Fruit fly (Drosophila melanogaster) whole organism, embryonic: ENCODE measurements around the gene mRpL50.

ENCODE experiments used
- Ada2b ChIP-seq: fragments of 200-800 bp; sonication (Bioruptor generic); IDR thresholded peaks from 2 replicates; pipeline ENCODE4 v1.3.6; 2022; ENCODE audit warnings: missing biosample characterization, missing genetic modification characterization
- Bteb2 ChIP-seq: fragments of 200-800 bp; sonication (Bioruptor generic); optimal IDR thresholded peaks from 2 replicates; lab custom pipeline; 2016; ENCODE audit warnings: missing biosample characterization, missing genetic modification characterization
- CG10267 ChIP-seq: fragments of 200-800 bp; sonication (Bioruptor generic); optimal IDR thresholded peaks from 2 replicates; lab custom pipeline; 2018; ENCODE audit warnings: missing biosample characterization, mild to moderate bottlenecking, missing genetic modification characterization, moderate library complexity
- CG10654 ChIP-seq: fragments of 200-800 bp; sonication (Bioruptor generic); optimal IDR thresholded peaks from 2 replicates; lab custom pipeline; 2016; ENCODE audit warnings: missing biosample characterization, missing genetic modification characterization
- CG13296 ChIP-seq: fragments of 200-800 bp; sonication (Bioruptor generic); optimal IDR thresholded peaks from 3 replicates; lab custom pipeline; 2018; ENCODE audit warnings: missing biosample characterization, mild to moderate bottlenecking, missing genetic modification characterization
- CG14050 ChIP-seq: fragments of 200-800 bp; sonication (Bioruptor generic); IDR thresholded peaks from 3 replicates; pipeline ENCODE4 v1.3.6; 2022; ENCODE audit warnings: missing biosample characterization, missing genetic modification characterization
- CG14860 ChIP-seq: fragments of 200-800 bp; sonication (Bioruptor generic); IDR thresholded peaks from 3 replicates; pipeline ENCODE4 v1.3.6; 2022; ENCODE audit warnings: missing biosample characterization, missing genetic modification characterization; ENCODE audit not compliant: partially characterized antibody
- CG1602 ChIP-seq: fragments of 200-800 bp; sonication (Bioruptor generic); optimal IDR thresholded peaks from 3 replicates; lab custom pipeline; 2016; ENCODE audit warnings: missing biosample characterization, missing genetic modification characterization
- CG17186 ChIP-seq: fragments of 200-800 bp; sonication (Bioruptor generic); optimal IDR thresholded peaks from 3 replicates; lab custom pipeline; 2017; ENCODE audit warnings: missing biosample characterization, missing genetic modification reagents, missing genetic modification characterization
- CG18476 ChIP-seq: fragments of 200-800 bp; sonication (Bioruptor generic); optimal IDR thresholded peaks from 2 replicates; lab custom pipeline; 2016; ENCODE audit warnings: missing biosample characterization, mild to moderate bottlenecking, missing genetic modification characterization
- CG2889 ChIP-seq: fragments of 200-800 bp; sonication (Bioruptor generic); IDR thresholded peaks from 3 replicates; pipeline ENCODE4 v1.3.6; 2022; ENCODE audit warnings: missing biosample characterization, missing genetic modification characterization
- CG31388 ChIP-seq: fragments of 200-800 bp; sonication (Bioruptor generic); optimal IDR thresholded peaks from 2 replicates; lab custom pipeline; 2016; ENCODE audit warnings: missing biosample characterization, missing genetic modification characterization
- CG34224 ChIP-seq: fragments of 200-800 bp; sonication (Bioruptor generic); IDR thresholded peaks from 3 replicates; pipeline ENCODE4 v1.3.6; 2022; ENCODE audit warnings: missing biosample characterization, missing genetic modification characterization; ENCODE audit not compliant: partially characterized antibody
- CG3838 ChIP-seq: fragments of 200-800 bp; sonication (Bioruptor generic); optimal IDR thresholded peaks from 3 replicates; lab custom pipeline; 2016; ENCODE audit warnings: missing biosample characterization, missing genetic modification characterization
- CG3995 ChIP-seq: fragments of 200-800 bp; sonication (Bioruptor generic); optimal IDR thresholded peaks from 3 replicates; lab custom pipeline; 2016; ENCODE audit warnings: missing biosample characterization, missing genetic modification characterization
- CG5245 ChIP-seq: fragments of 200-800 bp; sonication (Bioruptor generic); optimal IDR thresholded peaks from 3 replicates; lab custom pipeline; 2016; ENCODE audit warnings: missing biosample characterization, missing genetic modification characterization
- CG7987 ChIP-seq: fragments of 200-800 bp; sonication (Bioruptor generic); optimal IDR thresholded peaks from 2 replicates; lab custom pipeline; 2018; ENCODE audit warnings: missing biosample characterization, mild to moderate bottlenecking, missing genetic modification characterization, moderate library complexity
- CG8290 ChIP-seq, 3 experiments: fragments of 200-800 bp; sonication (Bioruptor generic); optimal IDR thresholded peaks; 2 replicates each; lab custom pipeline; 2016 to 2019; ENCODE audit warnings: missing biosample characterization in 3 of 3, missing genetic modification characterization in 3 of 3, mild to moderate bottlenecking in 2 of 3, moderate library complexity in 1 of 3
- CG9215 ChIP-seq: fragments of 200-800 bp; sonication (Bioruptor generic); IDR thresholded peaks from 2 replicates; pipeline ENCODE4 v1.3.6; 2022; ENCODE audit warnings: missing biosample characterization, missing genetic modification characterization
- D19B ChIP-seq: fragments of 200-800 bp; sonication (Bioruptor generic); optimal IDR thresholded peaks from 2 replicates; lab custom pipeline; 2017; ENCODE audit warnings: missing biosample characterization, mild to moderate bottlenecking, missing genetic modification characterization
- Dll ChIP-seq: fragments of 200-800 bp; sonication (Bioruptor generic); IDR thresholded peaks from 4 replicates; pipeline ENCODE4 v1.3.6; 2022; ENCODE audit warnings: missing biosample characterization, missing genetic modification characterization; ENCODE audit not compliant: partially characterized antibody
- Doc3 ChIP-seq: fragments of 200-800 bp; sonication (Bioruptor generic); IDR thresholded peaks from 3 replicates; pipeline ENCODE4 v1.3.6; 2022; ENCODE audit warnings: missing biosample characterization, missing genetic modification characterization; ENCODE audit not compliant: partially characterized antibody
- HLH4C ChIP-seq: fragments of 200-800 bp; sonication (Bioruptor generic); IDR thresholded peaks from 3 replicates; pipeline ENCODE4 v1.3.6; 2022; ENCODE audit warnings: missing biosample characterization, missing genetic modification characterization; ENCODE audit not compliant: partially characterized antibody
- HLH54F ChIP-seq: fragments of 200-800 bp; sonication (Bioruptor generic); optimal IDR thresholded peaks from 3 replicates; lab custom pipeline; 2016; ENCODE audit warnings: missing biosample characterization, missing genetic modification characterization
- Hmx ChIP-seq: fragments of 200-800 bp; sonication (Bioruptor generic); optimal IDR thresholded peaks from 2 replicates; lab custom pipeline; 2016; ENCODE audit warnings: missing biosample characterization, missing genetic modification characterization
- Kr ChIP-seq: fragments of 200-800 bp; sonication (Bioruptor generic); optimal IDR thresholded peaks from 2 replicates; lab custom pipeline; 2017; ENCODE audit warnings: missing biosample characterization, mild to moderate bottlenecking, missing genetic modification characterization
- Myb ChIP-seq: fragments of 200-800 bp; sonication (Bioruptor generic); optimal IDR thresholded peaks from 2 replicates; lab custom pipeline; 2016; ENCODE audit warnings: missing biosample characterization, missing genetic modification characterization
- Pdp1 ChIP-seq, 2 experiments: fragments of 200-800 bp; sonication (Bioruptor generic); optimal IDR thresholded peaks; 3 replicates each; lab custom pipeline; 2016; ENCODE audit warnings: missing biosample characterization in 2 of 2, missing genetic modification characterization in 2 of 2, mild to moderate bottlenecking in 1 of 2, moderate library complexity in 1 of 2
- Ssrp ChIP-seq: fragments of 200-800 bp; sonication (Bioruptor generic); optimal IDR thresholded peaks from 2 replicates; lab custom pipeline; 2018; ENCODE audit warnings: missing biosample characterization, mild to moderate bottlenecking, missing genetic modification characterization, moderate library complexity
- Taf1 ChIP-seq: fragments of 200-800 bp; sonication (Bioruptor generic); IDR thresholded peaks from 2 replicates; pipeline ENCODE4 v1.3.6; 2022; ENCODE audit warnings: missing biosample characterization, missing genetic modification characterization
- Xbp1 ChIP-seq: fragments of 200-800 bp; sonication (Bioruptor generic); optimal IDR thresholded peaks from 3 replicates; lab custom pipeline; 2016; ENCODE audit warnings: missing biosample characterization, mild to moderate bottlenecking, missing genetic modification characterization
- bsh ChIP-seq, 2 experiments: fragments of 200-800 bp; sonication (Bioruptor generic); optimal IDR thresholded peaks; 2 replicates each; lab custom pipeline; 2017 to 2018; ENCODE audit warnings: mild to moderate bottlenecking in 2 of 2, missing biosample characterization in 2 of 2, missing genetic modification characterization in 2 of 2, moderate library complexity in 1 of 2
- danr ChIP-seq: fragments of 200-800 bp; sonication (Bioruptor generic); IDR thresholded peaks from 2 replicates; pipeline ENCODE4 v1.3.6; 2022; ENCODE audit warnings: missing biosample characterization, missing genetic modification characterization
- disco-r ChIP-seq: fragments of 200-800 bp; sonication (Bioruptor generic); optimal IDR thresholded peaks from 2 replicates; lab custom pipeline; 2016; ENCODE audit warnings: missing biosample characterization, missing genetic modification characterization
- dpn ChIP-seq, 2 experiments: fragments of 200-800 bp; sonication (Bioruptor generic); optimal IDR thresholded peaks; 3 replicates each; lab custom pipeline; 2016; ENCODE audit warnings: missing biosample characterization in 2 of 2, missing genetic modification characterization in 2 of 2
- jumu ChIP-seq: fragments of 200-800 bp; sonication (Bioruptor generic); optimal IDR thresholded peaks from 3 replicates; lab custom pipeline; 2016; ENCODE audit warnings: missing biosample characterization, missing genetic modification characterization
- lbe ChIP-seq: fragments of 200-800 bp; sonication (Bioruptor generic); optimal IDR thresholded peaks from 2 replicates; lab custom pipeline; 2016; ENCODE audit warnings: missing biosample characterization, mild to moderate bottlenecking, missing genetic modification characterization
- nerfin-2 ChIP-seq: fragments of 200-800 bp; sonication (Bioruptor generic); IDR thresholded peaks from 2 replicates; pipeline ENCODE4 v1.3.6; 2022; ENCODE audit warnings: missing biosample characterization, missing genetic modification characterization; ENCODE audit not compliant: partially characterized antibody
- pita ChIP-seq: fragments of 200-800 bp; sonication (Bioruptor generic); optimal IDR thresholded peaks from 2 replicates; lab custom pipeline; 2017; ENCODE audit warnings: missing biosample characterization, mild to moderate bottlenecking, missing genetic modification characterization
- psq ChIP-seq: fragments of 200-800 bp; sonication (Bioruptor generic); optimal IDR thresholded peaks from 2 replicates; lab custom pipeline; 2017; ENCODE audit warnings: missing biosample characterization, missing genetic modification characterization
- rib ChIP-seq: fragments of 200-800 bp; sonication (Bioruptor generic); IDR thresholded peaks from 2 replicates; pipeline ENCODE4 v1.3.6; 2022; ENCODE audit warnings: missing biosample characterization, missing genetic modification characterization
- scrt ChIP-seq: fragments of 200-800 bp; sonication (Bioruptor generic); optimal IDR thresholded peaks from 2 replicates; lab custom pipeline; 2018; ENCODE audit warnings: missing biosample characterization, mild to moderate bottlenecking, missing genetic modification characterization, moderate library complexity
- sens-2 ChIP-seq: fragments of 200-800 bp; sonication (Bioruptor generic); IDR thresholded peaks from 2 replicates; pipeline ENCODE4 v1.3.6; 2022; ENCODE audit warnings: missing biosample characterization, missing genetic modification characterization
- so ChIP-seq: fragments of 200-800 bp; sonication (Bioruptor generic); IDR thresholded peaks from 3 replicates; pipeline ENCODE4 v1.3.6; 2022; ENCODE audit warnings: missing biosample characterization, missing genetic modification characterization
- tup ChIP-seq: fragments of 200-800 bp; sonication (Bioruptor generic); optimal IDR thresholded peaks from 2 replicates; lab custom pipeline; 2016; ENCODE audit warnings: missing biosample characterization, mild to moderate bottlenecking, missing genetic modification characterization, moderate library complexity
- twi ChIP-seq: fragments of 200-800 bp; optimal IDR thresholded peaks from 2 replicates; lab custom pipeline; 2019; ENCODE audit warnings: missing biosample characterization, mild to moderate bottlenecking, missing genetic modification characterization, moderate library complexity
- vnd ChIP-seq: fragments of 200-800 bp; sonication (Bioruptor generic); IDR thresholded peaks from 3 replicates; pipeline ENCODE4 v1.3.6; 2022; ENCODE audit warnings: missing biosample characterization, missing genetic modification characterization; ENCODE audit not compliant: partially characterized antibody
- z ChIP-seq: fragments of 200-800 bp; sonication (Bioruptor generic); IDR thresholded peaks from 3 replicates; pipeline ENCODE4 v1.3.6; 2022; ENCODE audit warnings: missing biosample characterization, missing genetic modification characterization

Gene mRpL50

dm6 chr3L:7241217-7241859 lies 2.4 kb downstream of the mRpL50 start, which contains the start of the genes RpL18 and Neos (continued):
- TF ChIP-seq tup (no peak), Bteb2 (GFP tag; lab: Kevin White, UChicago) (peak; percentile 48), D19B (peak; percentile 34), Xbp1 (GFP tag; lab: Kevin White, UChicago) (peak; percentile 67), Kr (GFP tag; lab: Kevin White, UChicago) (peak; percentile 1), sens-2 (GFP tag; lab: Robert Waterston, UW) (peak; percentile 68), Doc3 (GFP tag; lab: Robert Waterston, UW) (no peak), scrt (peak; percentile 77), twi (tag; lab: Kevin White, UChicago) (peak; percentile 42), CG7987 (GFP tag; lab: Kevin White, UChicago) (peak; percentile 91), Pdp1 (GFP tag; optimal IDR thresholded peaks at IDR 0.05; lab: Kevin White, UChicago) (peak; percentile 53 to 57), CG5245 (peak; percentile 46), psq (GFP tag; lab: Kevin White, UChicago) (peak; percentile 2), CG14860 (GFP tag; lab: Robert Waterston, UW) (no peak), CG2889 (0 out of 3 replicates have a peak, but pooled peaks have one; percentile 53), z (GFP tag; lab: Robert Waterston, UW) (no peak), CG1602 (peak; percentile 55), disco-r (GFP tag; lab: Kevin White, UChicago) (peak; percentile 59), dpn (GFP tag; optimal IDR thresholded peaks at IDR 0.05; lab: Kevin White, UChicago) (peak; percentile 51 to 75), nerfin-2 (GFP tag; lab: Robert Waterston, UW) (no peak), Dll (0 out of 4 replicates have a peak, but pooled peaks have one; percentile 41), CG10654 (GFP tag; lab: Kevin White, UChicago) (peak; percentile 40), Taf1 (GFP tag; lab: Robert Waterston, UW) (peak; percentile 26; the same call in 1 of the 2 replicates), CG17186 (GFP tag; lab: Kevin White, UChicago) (peak; percentile 100), CG18476 (GFP tag; lab: Kevin White, UChicago) (peak; percentile 78), vnd (GFP tag; lab: Robert Waterston, UW) (no peak), so (GFP tag; lab: Robert Waterston, UW) (peak; percentile 74; the same call in 2 of the 3 replicates), CG31388 (GFP tag; lab: Kevin White, UChicago) (peak; percentile 40), Myb (GFP tag; lab: Kevin White, UChicago) (peak; percentile 36), Ada2b (peak; percentile 23; the same call in 1 of the 2 replicates), CG14050 (GFP tag; lab: Robert Waterston, UW) (peak; percentile 25; the same call in 1 of the 3 replicates), bsh (GFP tag; optimal IDR thresholded peaks at IDR 0.05; lab: Kevin White, UChicago) (peak; percentile 48 to 65), CG10267 (peak; percentile 78), CG9215 (GFP tag; lab: Robert Waterston, UW) (no peak), CG8290 (GFP tag; optimal IDR thresholded peaks at IDR 0.05; lab: Kevin White, UChicago) (peak; percentile 56), CG8290 (tag; optimal IDR thresholded peaks at IDR 0.05; lab: Kevin White, UChicago) (peak; percentile 11 to 86), Hmx (GFP tag; lab: Kevin White, UChicago) (peak; percentile 58), CG13296 (GFP tag; lab: Kevin White, UChicago) (peak; percentile 91), CG34224 (GFP tag; lab: Robert Waterston, UW) (no peak), rib (GFP tag; lab: Robert Waterston, UW) (peak; percentile 14; the same call in 1 of the 2 replicates), pita (no peak), CG3995 (GFP tag; lab: Kevin White, UChicago) (peak; percentile 49), lbe (GFP tag; lab: Kevin White, UChicago) (peak; percentile 46), CG3838 (peak; percentile 61), Ssrp (peak; percentile 18), jumu (GFP tag; lab: Kevin White, UChicago) (peak; percentile 3), HLH4C (GFP tag; lab: Robert Waterston, UW) (no peak), HLH54F (GFP tag; lab: Kevin White, UChicago) (peak; percentile 64), danr (GFP tag; lab: Robert Waterston, UW) (no peak)
